Fruit fly (Drosophila melanogaster): ENCODE data around the gene kug.

DNA sequence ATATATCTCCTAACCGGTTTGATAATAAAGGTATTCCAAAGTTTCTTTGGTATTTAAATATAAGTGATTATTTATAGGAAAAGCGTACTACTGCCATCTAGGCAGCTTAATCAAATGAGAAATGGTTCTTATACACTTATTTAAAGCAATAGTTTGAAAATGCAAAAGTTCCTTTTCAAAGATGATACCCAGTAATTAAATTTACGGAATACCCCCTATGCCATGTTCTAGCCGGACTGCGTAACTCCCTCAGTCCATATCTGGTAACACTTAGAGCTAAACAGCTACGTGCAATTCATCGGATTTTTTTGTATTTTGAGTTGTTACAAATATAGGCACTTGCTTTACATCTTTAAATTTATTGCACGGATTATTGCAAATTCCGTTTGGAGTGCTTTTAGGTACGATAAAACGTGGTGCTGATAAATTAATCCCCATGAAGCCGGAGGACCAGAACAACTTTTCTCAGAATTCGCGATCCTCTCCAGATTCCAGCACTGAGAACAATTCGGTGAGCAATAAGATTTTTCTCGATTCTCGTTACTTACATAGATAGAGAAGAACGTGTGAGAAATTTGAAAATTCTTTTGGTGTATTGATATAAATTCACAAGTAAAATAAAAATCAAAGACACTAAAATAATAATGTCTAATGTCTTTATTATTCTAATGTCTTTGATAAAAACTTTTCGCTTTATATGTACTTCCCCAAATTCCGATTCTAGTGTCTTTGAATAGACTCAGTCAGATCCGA lies 2.4 kb upstream of the kug start, which contains the start of gene CG7668:
- peak; percentile 81 for TF ChIP-seq CG18619 (GFP tag; optimal IDR thresholded peaks at IDR 0.05)
- TF ChIP-seq maf-S (GFP tag; optimal IDR thresholded peaks at IDR 0.05) = peak; percentile 72
- TF ChIP-seq CG2875 (GFP tag; optimal IDR thresholded peaks at IDR 0.05) = peak; percentile 82
- TF ChIP-seq CHES-1-like (GFP tag; optimal IDR thresholded peaks at IDR 0.05) = peak; percentile 84
- no peak for TF ChIP-seq Dip2 (GFP tag; IDR thresholded peaks at IDR 0.05)
- TF ChIP-seq CG10147 (GFP tag; optimal IDR thresholded peaks at IDR 0.05) = peak; percentile 86

All from whole organism, embryonic.